Worm (Caenorhabditis elegans) whole organism, early embryonic: ENCODE data around the gene F46F5.11.

Source experiments
- B0310.2 ChIP-seq: sonication (generic microtip); optimal IDR thresholded peaks from 2 replicates; lab custom pipeline; 2016; ENCODE audit warnings: mild to moderate bottlenecking, missing genetic modification characterization, missing compliant biosample characterization
- F13C5.2 ChIP-seq: sonication (generic microtip); optimal IDR thresholded peaks from 2 replicates; lab custom pipeline; 2017; ENCODE audit warnings: mild to moderate bottlenecking, missing genetic modification characterization, inconsistent platforms, missing compliant biosample characterization
- ama-1 ChIP-seq: fragments of 150-350 bp; optimal IDR thresholded peaks from 2 replicates; lab custom pipeline; 2014
- ceh-13 ChIP-seq: fragments of 200-800 bp; sonication (Bioruptor generic); optimal IDR thresholded peaks from 2 replicates; lab custom pipeline; 2018; ENCODE audit warnings: mild to moderate bottlenecking, missing genetic modification characterization, missing compliant biosample characterization
- hmg-4 ChIP-seq: fragments of 200-800 bp; sonication (Bioruptor generic); optimal IDR thresholded peaks from 2 replicates; lab custom pipeline; 2018; ENCODE audit warnings: mild to moderate bottlenecking, missing genetic modification characterization, missing compliant biosample characterization
- scrt-1 ChIP-seq: fragments of 200-800 bp; sonication (Bioruptor generic); IDR thresholded peaks from 2 replicates; pipeline ENCODE4 v1.3.6; 2022; ENCODE audit warnings: missing genetic modification characterization, missing compliant biosample characterization

ce11 chrII:840131-840530 is 31.6 kb downstream of the F46F5.11 start, which contains the start of gene clc-33:
- TF ChIP-seq ama-1 (lab: Kevin White, UChicago) (no peak), ceh-13 (GFP tag; lab: Kevin White, UChicago) (no peak), F13C5.2 (tag; lab: Kevin White, UChicago) (no peak), B0310.2 (no peak), hmg-4 (no peak), scrt-1 (GFP tag; lab: Robert Waterston, UW) (no peak)
